Fruit fly (Drosophila melanogaster) whole organism, pupa: ENCODE measurements around the gene CG5446.

Experiments used
- CG13204 ChIP-seq: fragments of 200-800 bp; sonication (Bioruptor generic); optimal IDR thresholded peaks from 2 replicates; lab custom pipeline; 2018; ENCODE audit warnings: missing biosample characterization, mild to moderate bottlenecking, missing genetic modification characterization, moderate library complexity
- CG9948 ChIP-seq: fragments of 200-800 bp; sonication (Bioruptor generic); optimal IDR thresholded peaks from 2 replicates; lab custom pipeline; 2018; ENCODE audit warnings: missing biosample characterization, mild to moderate bottlenecking, missing genetic modification characterization, moderate library complexity
- rn ChIP-seq: fragments of 200-800 bp; sonication (Bioruptor generic); IDR thresholded peaks from 2 replicates; pipeline ENCODE4 v1.3.6; 2022; ENCODE audit warnings: missing biosample characterization, missing genetic modification characterization

DNA sequence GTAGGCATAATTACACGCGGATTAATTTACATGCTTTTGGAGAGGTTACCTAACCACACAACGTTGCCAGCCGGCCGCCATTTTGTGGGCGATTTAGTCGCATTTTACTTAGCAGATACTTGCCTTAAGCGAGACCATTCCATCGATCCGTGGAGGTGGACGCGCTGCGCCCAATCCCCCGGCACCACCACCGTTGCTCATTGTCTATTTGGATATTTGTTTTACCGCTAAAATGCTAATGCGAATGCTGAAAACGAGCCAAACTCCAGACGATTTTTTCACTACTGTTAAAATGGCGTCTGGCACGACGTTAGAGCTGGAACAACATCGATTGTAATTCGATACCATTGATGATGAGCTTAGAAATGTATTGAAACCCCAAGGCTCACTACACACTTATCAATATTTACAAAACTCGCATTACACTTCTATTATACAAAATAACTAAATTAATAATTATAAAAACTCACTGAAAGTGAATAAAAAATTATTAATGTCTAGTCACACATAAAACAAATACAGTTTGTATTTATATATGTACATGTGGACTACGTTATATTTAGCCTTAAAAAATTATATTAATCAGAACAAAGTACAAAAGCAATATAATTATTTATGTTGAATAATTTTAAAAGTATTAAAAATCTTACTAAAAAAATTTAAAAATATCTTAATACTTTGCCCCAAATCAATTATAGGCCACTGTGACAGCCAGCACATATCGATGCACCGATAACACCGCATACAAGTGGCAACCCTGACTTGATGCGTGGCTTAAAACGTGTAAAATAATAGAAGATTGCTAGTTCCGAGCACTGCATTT, 6.4 kb upstream of the CG5446 start, which contains the start of gene eRF3:
- TF ChIP-seq rn, result no peak; the same call in 1 of the 2 replicates
- peak; percentile 64 for TF ChIP-seq CG9948 (tag; lab: Kevin White, UChicago)
- TF ChIP-seq CG13204 (GFP tag; lab: Kevin White, UChicago), result no peak
